Worm (Caenorhabditis elegans) whole organism, L4 larva: ENCODE measurements around the gene calu-1.

Experiments
- D1046.2 ChIP-seq: fragments of 200-800 bp; sonication (Bioruptor generic); IDR thresholded peaks from 2 replicates; pipeline ENCODE4 v1.3.6; 2022; ENCODE audit warnings: missing genetic modification characterization, missing compliant biosample characterization
- F10B5.3 ChIP-seq: sonication (generic microtip); optimal IDR thresholded peaks from 2 replicates; lab custom pipeline; 2016; ENCODE audit warnings: mild to moderate bottlenecking, missing genetic modification characterization, missing compliant biosample characterization
- R02D3.7 ChIP-seq: fragments of 150-350 bp; sonication (generic microtip); optimal IDR thresholded peaks from 3 replicates; lab custom pipeline; 2014; ENCODE audit warnings: missing biosample characterization, missing genetic modification characterization
- T20F7.1 ChIP-seq: fragments of 200-800 bp; sonication (Bioruptor generic); optimal IDR thresholded peaks from 2 replicates; lab custom pipeline; 2018; ENCODE audit warnings: mild to moderate bottlenecking, missing genetic modification characterization, missing compliant biosample characterization
- Y105C5A.15 ChIP-seq: fragments of 200-800 bp; sonication (Bioruptor generic); IDR thresholded peaks from 2 replicates; pipeline ENCODE4 v1.3.6; 2022; ENCODE audit warnings: missing genetic modification characterization, missing compliant biosample characterization
- Y75B8A.6 ChIP-seq: fragments of 200-800 bp; sonication (Bioruptor generic); IDR thresholded peaks from 2 replicates; pipeline ENCODE4 v1.3.6; 2022; ENCODE audit warnings: missing genetic modification reagents, missing genetic modification characterization, missing compliant biosample characterization
- aha-1 ChIP-seq: fragments of 150-350 bp; peaks from one replicate; lab custom pipeline; 2014; ENCODE audit warnings: missing biosample characterization, missing genetic modification characterization
- aly-2 ChIP-seq: sonication (generic microtip); optimal IDR thresholded peaks from 2 replicates; lab custom pipeline; 2018; ENCODE audit warnings: missing biosample characterization, missing genetic modification characterization
- arid-1 ChIP-seq: fragments of 200-800 bp; sonication (Bioruptor generic); conservative IDR thresholded peaks from 2 replicates; pipeline ENCODE4 v1.3.6; 2022; ENCODE audit warnings: missing genetic modification reagents, missing genetic modification characterization, missing compliant biosample characterization
- attf-4 ChIP-seq: sonication (generic microtip); optimal IDR thresholded peaks from 3 replicates; lab custom pipeline; 2017; ENCODE audit warnings: missing biosample characterization, missing genetic modification characterization
- ceh-28 ChIP-seq: fragments of 150-350 bp; optimal IDR thresholded peaks from 2 replicates; lab custom pipeline; 2014; ENCODE audit warnings: missing biosample characterization, missing genetic modification reagents, missing genetic modification characterization
- ceh-32 ChIP-seq: sonication (generic microtip); optimal IDR thresholded peaks from 2 replicates; lab custom pipeline; 2016; ENCODE audit warnings: mild to moderate bottlenecking, missing genetic modification characterization, missing compliant biosample characterization; ENCODE audit not compliant: poor library complexity
- cey-2 ChIP-seq: sonication (generic microtip); optimal IDR thresholded peaks from 3 replicates; lab custom pipeline; 2017; ENCODE audit warnings: missing genetic modification characterization, mild to moderate bottlenecking, missing compliant biosample characterization, antibody characterized with exemption, borderline replicate concordance; ENCODE audit not compliant: insufficient read depth
- ctbp-1 ChIP-seq: fragments of 200-800 bp; sonication (Bioruptor generic); IDR thresholded peaks from 2 replicates; pipeline ENCODE4 v1.3.6; 2022; ENCODE audit warnings: missing genetic modification reagents, missing genetic modification characterization, missing compliant biosample characterization
- daf-12 ChIP-seq: fragments of 150-350 bp; optimal IDR thresholded peaks from 2 replicates; lab custom pipeline; 2014; ENCODE audit warnings: missing biosample characterization, missing genetic modification reagents, missing genetic modification characterization
- daf-16 ChIP-seq, 3 experiments: sonication (generic microtip); optimal IDR thresholded peaks; 2 replicates each; lab custom pipeline; 2016 to 2017; ENCODE audit warnings: missing genetic modification characterization in 3 of 3, missing genetic modification reagents in 3 of 3, mild to moderate bottlenecking in 2 of 3, missing compliant biosample characterization in 2 of 3, missing biosample characterization in 1 of 3, moderate library complexity in 1 of 3
- daf-8 ChIP-seq: fragments of 200-800 bp; sonication (Bioruptor generic); IDR thresholded peaks from 2 replicates; pipeline ENCODE4 v1.3.6; 2022; ENCODE audit warnings: missing genetic modification characterization, missing compliant biosample characterization
- dmd-8 ChIP-seq: fragments of 200-800 bp; sonication (Bioruptor generic); IDR thresholded peaks from 2 replicates; pipeline ENCODE4 v1.3.6; 2022; ENCODE audit warnings: missing genetic modification characterization, missing compliant biosample characterization
- egl-43 ChIP-seq: fragments of 200-800 bp; sonication (Bioruptor generic); IDR thresholded peaks from 2 replicates; pipeline ENCODE4 v1.3.6; 2022; ENCODE audit warnings: missing genetic modification reagents, missing genetic modification characterization, missing compliant biosample characterization
- fos-1 ChIP-seq: fragments of 150-350 bp; optimal IDR thresholded peaks from 2 replicates; lab custom pipeline; 2014; ENCODE audit warnings: missing biosample characterization, missing genetic modification characterization
- gei-8 ChIP-seq: fragments of 200-800 bp; sonication (Bioruptor generic); optimal IDR thresholded peaks from 2 replicates; lab custom pipeline; 2018; ENCODE audit warnings: mild to moderate bottlenecking, missing genetic modification characterization, missing compliant biosample characterization
- hlh-11 ChIP-seq: fragments of 200-800 bp; sonication (Bioruptor generic); optimal IDR thresholded peaks from 2 replicates; lab custom pipeline; 2018; ENCODE audit warnings: mild to moderate bottlenecking, missing genetic modification characterization, missing compliant biosample characterization
- lin-1 ChIP-seq: fragments of 200-800 bp; sonication (Bioruptor generic); IDR thresholded peaks from 2 replicates; pipeline ENCODE4 v1.3.6; 2022; ENCODE audit warnings: missing genetic modification reagents, missing genetic modification characterization, missing compliant biosample characterization
- lin-13 ChIP-seq: fragments of 150-350 bp; optimal IDR thresholded peaks from 2 replicates; lab custom pipeline; 2014; ENCODE audit warnings: missing biosample characterization, missing genetic modification reagents, missing genetic modification characterization
- lin-29 ChIP-seq: fragments of 200-800 bp; sonication (Bioruptor generic); IDR thresholded peaks from 2 replicates; pipeline ENCODE4 v1.3.6; 2022; ENCODE audit warnings: missing genetic modification reagents, missing genetic modification characterization, missing compliant biosample characterization
- lin-38 ChIP-seq: fragments of 200-800 bp; sonication (Bioruptor generic); IDR thresholded peaks from 2 replicates; pipeline ENCODE4 v1.3.6; 2022; ENCODE audit warnings: missing genetic modification reagents, missing genetic modification characterization, missing compliant biosample characterization
- madf-5 ChIP-seq, 2 experiments: fragments of 200-800 bp; sonication (Bioruptor generic); IDR thresholded peaks; 2 replicates each; pipeline ENCODE4 v1.3.6; 2022; ENCODE audit warnings: missing compliant biosample characterization in 2 of 2, missing genetic modification characterization in 2 of 2
- madf-9 ChIP-seq: fragments of 200-800 bp; sonication (Bioruptor generic); conservative IDR thresholded peaks from 2 replicates; pipeline ENCODE4 v1.3.6; 2022; ENCODE audit warnings: missing genetic modification reagents, missing genetic modification characterization, missing compliant biosample characterization
- mdt-29 ChIP-seq: fragments of 200-800 bp; sonication (Bioruptor generic); IDR thresholded peaks from 2 replicates; pipeline ENCODE4 v1.3.6; 2022; ENCODE audit warnings: missing genetic modification reagents, missing genetic modification characterization, missing compliant biosample characterization
- nhr-10 ChIP-seq: fragments of 150-350 bp; optimal IDR thresholded peaks from 2 replicates; lab custom pipeline; 2014; ENCODE audit warnings: missing biosample characterization, missing genetic modification characterization
- nhr-102 ChIP-seq: sonication (generic microtip); optimal IDR thresholded peaks from 2 replicates; lab custom pipeline; 2016; ENCODE audit warnings: mild to moderate bottlenecking, missing genetic modification characterization, moderate library complexity, missing compliant biosample characterization
- nhr-11 ChIP-seq: fragments of 150-350 bp; optimal IDR thresholded peaks from 2 replicates; lab custom pipeline; 2014; ENCODE audit warnings: missing biosample characterization, missing genetic modification characterization
- nhr-111 ChIP-seq: fragments of 200-800 bp; sonication (Bioruptor generic); optimal IDR thresholded peaks from 2 replicates; lab custom pipeline; 2018; ENCODE audit warnings: mild to moderate bottlenecking, missing genetic modification characterization, missing compliant biosample characterization
- nhr-48 ChIP-seq: sonication (generic microtip); optimal IDR thresholded peaks from 2 replicates; lab custom pipeline; 2016; ENCODE audit warnings: mild to moderate bottlenecking, missing genetic modification characterization, missing compliant biosample characterization
- nhr-76 ChIP-seq: fragments of 150-350 bp; optimal IDR thresholded peaks from 2 replicates; lab custom pipeline; 2014; ENCODE audit warnings: missing biosample characterization, missing genetic modification characterization
- nhr-77 ChIP-seq: fragments of 150-350 bp; optimal IDR thresholded peaks from 2 replicates; lab custom pipeline; 2014; ENCODE audit warnings: missing biosample characterization, missing genetic modification characterization
- php-3 ChIP-seq: fragments of 200-800 bp; sonication (Bioruptor generic); IDR thresholded peaks from 2 replicates; pipeline ENCODE4 v1.3.6; 2022; ENCODE audit warnings: missing genetic modification reagents, missing genetic modification characterization, missing compliant biosample characterization
- pqm-1 ChIP-seq: sonication (generic microtip); optimal IDR thresholded peaks from 2 replicates; lab custom pipeline; 2017; ENCODE audit warnings: missing biosample characterization, missing genetic modification characterization
- skn-1 ChIP-seq: fragments of 150-350 bp; optimal IDR thresholded peaks from 2 replicates; lab custom pipeline; 2014; ENCODE audit warnings: missing biosample characterization, missing genetic modification characterization
- snpc-1.2 ChIP-seq: fragments of 200-800 bp; sonication (Bioruptor generic); IDR thresholded peaks from 2 replicates; pipeline ENCODE4 v1.3.6; 2022; ENCODE audit warnings: missing genetic modification reagents, missing genetic modification characterization, missing compliant biosample characterization
- spr-1 ChIP-seq: sonication (generic microtip); optimal IDR thresholded peaks from 2 replicates; lab custom pipeline; 2016; ENCODE audit warnings: mild to moderate bottlenecking, missing genetic modification characterization, missing compliant biosample characterization
- tra-1 ChIP-seq: fragments of 200-800 bp; sonication (Bioruptor generic); IDR thresholded peaks from 2 replicates; pipeline ENCODE4 v1.3.6; 2022; ENCODE audit warnings: missing genetic modification reagents, missing genetic modification characterization, missing compliant biosample characterization
- unc-130 ChIP-seq: sonication (generic microtip); optimal IDR thresholded peaks from 2 replicates; lab custom pipeline; 2016; ENCODE audit warnings: missing genetic modification reagents, missing genetic modification characterization, missing compliant biosample characterization
- unc-39 ChIP-seq: sonication (generic microtip); optimal IDR thresholded peaks from 2 replicates; lab custom pipeline; 2017; ENCODE audit warnings: missing biosample characterization, missing genetic modification characterization
- unc-62 ChIP-seq, 3 experiments: fragments of 150-350 bp in 1 of 3; sonication (generic microtip); optimal IDR thresholded peaks in 2 of 3; peaks in 1 of 3; 1 replicate in 1 of 3; 2 replicates in 2 of 3; lab custom pipeline; 2014 to 2017; ENCODE audit warnings: missing biosample characterization in 3 of 3, missing genetic modification characterization in 3 of 3, missing genetic modification reagents in 3 of 3, missing genotype in 1 of 3
- zfp-2 ChIP-seq: sonication (generic microtip); optimal IDR thresholded peaks from 2 replicates; lab custom pipeline; 2016; ENCODE audit warnings: mild to moderate bottlenecking, missing genetic modification characterization, missing compliant biosample characterization
- zfp-3 ChIP-seq: fragments of 200-800 bp; sonication (Bioruptor generic); conservative IDR thresholded peaks from 2 replicates; pipeline ENCODE4 v1.3.6; 2022; ENCODE audit warnings: missing genetic modification reagents, missing genetic modification characterization, missing compliant biosample characterization
- zip-11 ChIP-seq: fragments of 200-800 bp; sonication (Bioruptor generic); IDR thresholded peaks from 2 replicates; pipeline ENCODE4 v1.3.6; 2022; ENCODE audit warnings: missing genetic modification characterization, missing compliant biosample characterization

The calu-1 gene

DNA sequence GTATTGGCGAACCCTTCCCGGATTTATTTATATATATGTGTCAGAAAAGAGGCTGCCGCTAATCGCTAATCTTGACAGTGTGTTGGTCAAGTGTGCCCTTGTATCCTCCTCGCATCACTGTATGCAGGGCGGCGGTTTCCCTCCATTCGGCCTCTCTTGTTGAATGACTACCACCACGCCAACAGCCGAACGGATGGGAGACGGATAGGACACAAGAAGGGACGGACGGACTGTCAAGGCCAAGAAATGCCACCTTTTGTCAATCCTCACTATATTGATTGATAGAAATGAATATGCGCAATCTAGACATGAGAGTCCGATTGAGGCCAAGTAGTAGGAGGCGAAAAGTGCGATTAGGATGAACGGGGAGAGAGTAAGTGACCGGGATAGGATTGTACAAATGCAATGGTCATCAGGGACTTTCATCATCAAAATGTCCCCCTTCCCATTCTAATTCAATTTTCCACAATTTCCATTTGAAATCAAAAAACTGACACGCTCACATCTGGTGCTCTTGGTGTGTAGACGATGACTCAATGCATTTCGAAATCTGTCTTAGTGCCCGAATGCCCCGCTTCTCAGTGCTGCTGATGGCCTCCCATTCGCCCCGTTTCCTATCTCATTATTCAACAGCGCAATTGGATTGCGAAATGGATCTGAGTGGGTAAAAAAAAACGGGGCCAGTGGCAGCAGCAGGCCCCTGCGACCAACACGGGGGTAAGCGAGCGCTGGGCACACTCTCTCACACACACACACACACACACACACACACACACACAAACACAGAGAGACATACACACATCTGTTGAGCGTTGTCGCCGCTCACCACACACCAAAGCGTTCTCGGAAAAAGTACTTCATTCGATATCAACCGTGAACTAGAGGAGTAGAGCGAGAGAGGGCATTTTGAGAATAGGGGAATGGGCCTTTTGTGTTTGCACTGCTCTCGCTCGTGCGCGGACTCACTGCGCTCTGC lies 8.7 kb downstream of the calu-1 start:
- peak; percentile 64; the same call in 1 of the 2 replicates for TF ChIP-seq egl-43
- TF ChIP-seq lin-38: peak; percentile 46
- TF ChIP-seq unc-39 (tag; lab: Kevin White, UChicago): no peak
- TF ChIP-seq zip-11 (GFP tag; lab: Robert Waterston, UW): no peak
- peak; percentile 99 for TF ChIP-seq aha-1 (tag; lab: Kevin White, UChicago)
- TF ChIP-seq R02D3.7: no peak
- TF ChIP-seq ceh-32 (tag; lab: Kevin White, UChicago): no peak
- TF ChIP-seq cey-2: no peak
- TF ChIP-seq nhr-10 (tag; lab: Kevin White, UChicago): no peak
- TF ChIP-seq lin-29 (GFP tag; lab: Robert Waterston, UW): no peak
- TF ChIP-seq madf-9: 0 out of 2 replicates have a peak, but pooled peaks have one; percentile 5
- peak; percentile 76 for TF ChIP-seq ctbp-1 (GFP tag; lab: Robert Waterston, UW)
- peak in 1 of 2 experiments; percentile 85 for TF ChIP-seq unc-62 (GFP tag; optimal IDR thresholded peaks at IDR 0.05 in 1 of 2; lab: Kevin White, UChicago)
- no peak for TF ChIP-seq unc-62 (tag; optimal IDR thresholded peaks at IDR 0.05; lab: Kevin White, UChicago)
- no peak for TF ChIP-seq nhr-76
- TF ChIP-seq hlh-11 (tag; lab: Kevin White, UChicago): peak; percentile 57
- no peak for TF ChIP-seq nhr-102 (tag; lab: Kevin White, UChicago)
- no peak for TF ChIP-seq Y105C5A.15 (GFP tag; lab: Robert Waterston, UW)
- no peak for TF ChIP-seq aly-2 (tag; lab: Kevin White, UChicago)
- no peak for TF ChIP-seq arid-1 (GFP tag; lab: Robert Waterston, UW)
- peak; percentile 47 for TF ChIP-seq nhr-77
- no peak for TF ChIP-seq Y75B8A.6 (GFP tag; lab: Robert Waterston, UW)
- no peak for TF ChIP-seq mdt-29 (GFP tag; lab: Robert Waterston, UW)
- no peak for TF ChIP-seq dmd-8 (GFP tag; lab: Robert Waterston, UW)
- no peak for TF ChIP-seq pqm-1 (tag; lab: Kevin White, UChicago)
- TF ChIP-seq snpc-1.2 (GFP tag; lab: Robert Waterston, UW): no peak
- no peak for TF ChIP-seq fos-1 (tag; lab: Kevin White, UChicago)
- no peak for TF ChIP-seq unc-130 (GFP tag; lab: Kevin White, UChicago)
- TF ChIP-seq F10B5.3 (tag; lab: Kevin White, UChicago): no peak
- no peak for TF ChIP-seq daf-12 (tag; lab: Kevin White, UChicago)
- TF ChIP-seq lin-1 (GFP tag; lab: Robert Waterston, UW): no peak
- no peak for TF ChIP-seq T20F7.1 (GFP tag; lab: Kevin White, UChicago)
- no peak for TF ChIP-seq ceh-28
- TF ChIP-seq lin-13 (GFP tag; lab: Kevin White, UChicago): peak; percentile 17
- peak in 1 of 2 experiments; percentile 32 for TF ChIP-seq daf-16 (GFP tag; optimal IDR thresholded peaks at IDR 0.05; lab: Kevin White, UChicago)
- no peak for TF ChIP-seq daf-16 (tag; optimal IDR thresholded peaks at IDR 0.05; lab: Kevin White, UChicago)
- TF ChIP-seq daf-8 (GFP tag; lab: Robert Waterston, UW): no peak
- no peak for TF ChIP-seq zfp-3 (GFP tag; lab: Robert Waterston, UW)
- TF ChIP-seq D1046.2: no peak
- TF ChIP-seq php-3 (GFP tag; lab: Robert Waterston, UW): 0 out of 2 replicates have a peak, but pooled peaks have one; percentile 34
- no peak for TF ChIP-seq attf-4 (tag; lab: Kevin White, UChicago)
- TF ChIP-seq spr-1 (tag; lab: Kevin White, UChicago): no peak
- TF ChIP-seq nhr-48 (tag; lab: Kevin White, UChicago): peak; percentile 45
- TF ChIP-seq gei-8 (GFP tag; lab: Kevin White, UChicago): no peak
- peak; percentile 40 for TF ChIP-seq nhr-11
- TF ChIP-seq tra-1 (GFP tag; lab: Robert Waterston, UW): no peak
- no peak for TF ChIP-seq madf-5 (GFP tag; IDR thresholded peaks at IDR 0.05; lab: Robert Waterston, UW)
- TF ChIP-seq skn-1 (tag; lab: Kevin White, UChicago): no peak
- no peak for TF ChIP-seq nhr-111 (GFP tag; lab: Kevin White, UChicago)
- TF ChIP-seq zfp-2 (tag; lab: Kevin White, UChicago): no peak
